Worm (Caenorhabditis elegans) whole organism, late embryonic: Measurements from ENCODE around the gene mdt-21.
A peak's percentile ranks its signal among the peaks of the same experiment; 100 is the strongest.
"Not testable (repeated sequence)": the region's sequence is repeated elsewhere in the genome, so short reads cannot be mapped to it uniquely, and the experiment has no call there.

ENCODE experiments used
- C08G9.2 ChIP-seq: sonication (generic microtip); optimal IDR thresholded peaks from 2 replicates; lab custom pipeline; 2016; ENCODE audit warnings: mild to moderate bottlenecking, missing genetic modification characterization, moderate library complexity, missing compliant biosample characterization
- F13H6.1 ChIP-seq: sonication (generic microtip); optimal IDR thresholded peaks from 2 replicates; lab custom pipeline; 2016; ENCODE audit warnings: missing genetic modification characterization, missing compliant biosample characterization
- K02D7.2 ChIP-seq: sonication (generic microtip); optimal IDR thresholded peaks from 2 replicates; lab custom pipeline; 2017; ENCODE audit warnings: mild to moderate bottlenecking, missing genetic modification characterization, missing compliant biosample characterization
- T23F11.4 ChIP-seq: fragments of 200-800 bp; sonication (Bioruptor generic); optimal IDR thresholded peaks from 2 replicates; lab custom pipeline; 2018; ENCODE audit warnings: mild to moderate bottlenecking, missing genetic modification characterization, missing compliant biosample characterization
- Y22D7AL.16 ChIP-seq: sonication (generic microtip); optimal IDR thresholded peaks from 2 replicates; lab custom pipeline; 2016; ENCODE audit warnings: missing genetic modification characterization, missing compliant biosample characterization
- ceh-14 ChIP-seq: sonication (generic microtip); optimal IDR thresholded peaks from 2 replicates; lab custom pipeline; 2016; ENCODE audit warnings: missing genotype, missing genetic modification characterization, missing compliant biosample characterization
- ceh-31 ChIP-seq: sonication (generic microtip); optimal IDR thresholded peaks from 2 replicates; lab custom pipeline; 2016; ENCODE audit warnings: missing genetic modification characterization, missing compliant biosample characterization
- ceh-48 ChIP-seq: sonication (generic microtip); optimal IDR thresholded peaks from 2 replicates; lab custom pipeline; 2016; ENCODE audit warnings: missing genetic modification characterization, inconsistent platforms, missing compliant biosample characterization
- che-1 ChIP-seq: sonication (generic microtip); optimal IDR thresholded peaks from 2 replicates; lab custom pipeline; 2016; ENCODE audit warnings: mild to moderate bottlenecking, missing genetic modification characterization, missing compliant biosample characterization
- elt-2 ChIP-seq: sonication (generic microtip); optimal IDR thresholded peaks from 2 replicates; lab custom pipeline; 2016; ENCODE audit warnings: missing genetic modification reagents, missing genetic modification characterization, missing compliant biosample characterization
- elt-4 ChIP-seq: sonication (generic microtip); optimal IDR thresholded peaks from 2 replicates; lab custom pipeline; 2016; ENCODE audit warnings: missing genetic modification characterization, missing compliant biosample characterization
- eyg-1 ChIP-seq: sonication (generic microtip); optimal IDR thresholded peaks from 2 replicates; lab custom pipeline; 2016; ENCODE audit warnings: missing genotype, missing genetic modification characterization, missing compliant biosample characterization
- fax-1 ChIP-seq: sonication (generic microtip); optimal IDR thresholded peaks from 2 replicates; lab custom pipeline; 2016; ENCODE audit warnings: missing genotype, missing genetic modification characterization, missing compliant biosample characterization
- fkh-10 ChIP-seq: fragments of 150-350 bp; optimal IDR thresholded peaks from 2 replicates; lab custom pipeline; 2014; ENCODE audit warnings: missing biosample characterization, missing genetic modification reagents, missing genetic modification characterization
- gmeb-2 ChIP-seq: sonication (generic microtip); optimal IDR thresholded peaks from 2 replicates; lab custom pipeline; 2016; ENCODE audit warnings: missing genetic modification characterization, inconsistent platforms, missing compliant biosample characterization
- hlh-30 ChIP-seq: sonication (generic microtip); optimal IDR thresholded peaks from 2 replicates; lab custom pipeline; 2017; ENCODE audit warnings: antibody characterized with exemption, missing genetic modification characterization, missing compliant biosample characterization; ENCODE audit not compliant: insufficient read depth
- lim-6 ChIP-seq: sonication (generic microtip); optimal IDR thresholded peaks from 2 replicates; lab custom pipeline; 2016; ENCODE audit warnings: missing genetic modification characterization, missing compliant biosample characterization
- lin-11 ChIP-seq: fragments of 200-800 bp; sonication (Bioruptor generic); optimal IDR thresholded peaks from 2 replicates; lab custom pipeline; 2018; ENCODE audit warnings: mild to moderate bottlenecking, missing genetic modification characterization, missing compliant biosample characterization
- mec-3 ChIP-seq: sonication (generic microtip); optimal IDR thresholded peaks from 2 replicates; lab custom pipeline; 2016; ENCODE audit warnings: borderline replicate concordance, missing genetic modification characterization, missing compliant biosample characterization
- nfya-1 ChIP-seq: sonication (generic microtip); optimal IDR thresholded peaks from 2 replicates; lab custom pipeline; 2017; ENCODE audit warnings: missing genetic modification characterization, mild to moderate bottlenecking, missing compliant biosample characterization, antibody characterized with exemption, moderate library complexity
- nhr-11 ChIP-seq: fragments of 150-350 bp; optimal IDR thresholded peaks from 2 replicates; lab custom pipeline; 2014; ENCODE audit warnings: missing biosample characterization, missing genetic modification characterization
- odd-2 ChIP-seq: sonication (generic microtip); optimal IDR thresholded peaks from 2 replicates; lab custom pipeline; 2017; ENCODE audit warnings: antibody characterized with exemption, mild to moderate bottlenecking, missing genetic modification characterization, missing compliant biosample characterization
- pha-4 ChIP-seq: fragments of 150-350 bp; optimal IDR thresholded peaks from 2 replicates; lab custom pipeline; 2018; ENCODE audit warnings: missing biosample characterization, missing genetic modification reagents, missing genetic modification characterization
- pqm-1 ChIP-seq: sonication (generic microtip); optimal IDR thresholded peaks from 2 replicates; lab custom pipeline; 2016; ENCODE audit warnings: missing genetic modification characterization, missing compliant biosample characterization
- pros-1 ChIP-seq: fragments of 150-350 bp; optimal IDR thresholded peaks from 2 replicates; lab custom pipeline; 2014; ENCODE audit warnings: missing biosample characterization, missing genetic modification reagents, missing genetic modification characterization
- ref-2 ChIP-seq: sonication (generic microtip); optimal IDR thresholded peaks from 2 replicates; lab custom pipeline; 2016; ENCODE audit warnings: missing genetic modification characterization, missing compliant biosample characterization
- rnt-1 ChIP-seq: sonication (generic microtip); optimal IDR thresholded peaks from 2 replicates; lab custom pipeline; 2016; ENCODE audit warnings: missing genetic modification characterization, missing compliant biosample characterization
- sdc-2 ChIP-seq: sonication (generic microtip); optimal IDR thresholded peaks from 2 replicates; lab custom pipeline; 2016; ENCODE audit warnings: missing genotype, missing genetic modification characterization, missing compliant biosample characterization
- sox-2 ChIP-seq: fragments of 200-800 bp; sonication (Bioruptor generic); IDR thresholded peaks from 2 replicates; pipeline ENCODE4 v1.3.6; 2022; ENCODE audit warnings: missing genetic modification reagents, missing genetic modification characterization, missing compliant biosample characterization
- syd-9 ChIP-seq: sonication (generic microtip); optimal IDR thresholded peaks from 2 replicates; lab custom pipeline; 2016; ENCODE audit warnings: mild to moderate bottlenecking, missing genetic modification characterization, moderate library complexity, missing compliant biosample characterization
- tbx-2 ChIP-seq: sonication (generic microtip); optimal IDR thresholded peaks from 2 replicates; lab custom pipeline; 2016; ENCODE audit warnings: missing genetic modification characterization, missing compliant biosample characterization
- unc-3 ChIP-seq, 2 experiments: fragments of 200-800 bp in 1 of 2; sonication (Bioruptor generic) in 1 of 2; sonication (generic microtip) in 1 of 2; conservative IDR thresholded peaks in 1 of 2; optimal IDR thresholded peaks in 1 of 2; 2 replicates each; pipeline versions ENCODE4 v1.3.6 to Lab custom; 2016 to 2022; ENCODE audit warnings: missing compliant biosample characterization in 2 of 2, missing genetic modification characterization in 2 of 2, missing genetic modification reagents in 1 of 2
- unc-86 ChIP-seq: sonication (generic microtip); optimal IDR thresholded peaks from 2 replicates; lab custom pipeline; 2016; ENCODE audit warnings: missing genetic modification characterization, missing compliant biosample characterization
- zip-5 ChIP-seq: sonication (generic microtip); optimal IDR thresholded peaks from 2 replicates; lab custom pipeline; 2016; ENCODE audit warnings: missing genetic modification characterization, missing compliant biosample characterization

Gene mdt-21

ce11 chrIII:11750817-11751216 lies 26.6 kb upstream of the mdt-21 start:
- TF ChIP-seq ceh-31 (tag; lab: Kevin White, UChicago) (no peak), lim-6 (no peak), che-1 (tag; lab: Kevin White, UChicago) (no peak), pros-1 (tag; lab: Kevin White, UChicago) (no peak), zip-5 (tag; lab: Kevin White, UChicago) (no peak), T23F11.4 (no peak), odd-2 (no peak), fkh-10 (GFP tag; lab: Kevin White, UChicago) (no peak), ref-2 (no peak), eyg-1 (tag; lab: Kevin White, UChicago) (no peak), K02D7.2 (tag; lab: Kevin White, UChicago) (no peak), gmeb-2 (no peak)

DNA sequence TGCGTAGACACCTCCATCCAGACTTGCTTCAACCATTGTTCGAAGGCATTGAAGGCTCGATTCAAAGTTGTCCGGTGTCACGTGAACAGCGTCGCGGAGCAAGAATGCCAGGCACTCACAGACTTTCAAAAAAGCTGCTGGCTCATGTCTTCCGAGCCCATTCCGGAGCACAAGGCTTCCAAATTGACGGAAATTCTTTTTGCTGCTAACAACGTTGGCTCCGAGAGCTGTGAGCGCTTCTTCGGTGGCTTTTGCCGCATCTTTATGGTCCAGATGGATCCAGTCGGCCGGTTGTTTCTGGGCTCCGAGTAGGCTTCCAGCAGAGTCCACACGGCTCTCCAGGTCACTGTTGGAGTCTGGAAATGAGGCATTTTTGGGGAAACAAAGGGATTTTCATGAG lies 19.5 kb upstream of the mdt-21 start:
- TF ChIP-seq K02D7.2 (tag; lab: Kevin White, UChicago): no peak
- TF ChIP-seq T23F11.4: no peak
- TF ChIP-seq tbx-2 (tag; lab: Kevin White, UChicago): no peak
- no peak for TF ChIP-seq sdc-2
- no peak for TF ChIP-seq ceh-14
- TF ChIP-seq rnt-1 (tag; lab: Kevin White, UChicago): no peak
- no peak for TF ChIP-seq nhr-11 (tag; lab: Kevin White, UChicago)
- no peak for TF ChIP-seq pha-4 (tag; lab: Kevin White, UChicago)
- TF ChIP-seq zip-5 (tag; lab: Kevin White, UChicago): no peak
- no peak for TF ChIP-seq elt-2 (tag; lab: Kevin White, UChicago)
- no peak for TF ChIP-seq ceh-48 (tag; lab: Kevin White, UChicago)
- TF ChIP-seq C08G9.2 (tag; lab: Kevin White, UChicago): no peak
- TF ChIP-seq Y22D7AL.16 (tag; lab: Kevin White, UChicago): no peak

ce11 chrIII:11760634-11761033 lies 16.8 kb upstream of the mdt-21 start:
- TF ChIP-seq pqm-1: no peak
- no peak for TF ChIP-seq K02D7.2 (tag; lab: Kevin White, UChicago)
- TF ChIP-seq mec-3: no peak
- TF ChIP-seq F13H6.1 (tag; lab: Kevin White, UChicago): no peak
- TF ChIP-seq fkh-10 (GFP tag; lab: Kevin White, UChicago): no peak
- TF ChIP-seq C08G9.2 (tag; lab: Kevin White, UChicago): no peak
- TF ChIP-seq unc-86 (tag; lab: Kevin White, UChicago): no peak
- no peak for TF ChIP-seq nhr-11 (tag; lab: Kevin White, UChicago)
- TF ChIP-seq lin-11 (tag; lab: Kevin White, UChicago): no peak
- TF ChIP-seq ceh-48 (tag; lab: Kevin White, UChicago): no peak
- no peak for TF ChIP-seq syd-9 (tag; lab: Kevin White, UChicago)
- TF ChIP-seq sox-2 (GFP tag; lab: Robert Waterston, UW): no peak
- TF ChIP-seq elt-4: no peak

ce11 chrIII:11773581-11773980 lies 3.8 kb upstream of the mdt-21 start, which contains the start of gene gbf-1:
Gene gbf-1 (minus strand): TSS chrIII:11773681.
- not testable (repeated sequence) for TF ChIP-seq fax-1 (tag; lab: Kevin White, UChicago); ceh-14; tbx-2 (tag; lab: Kevin White, UChicago)
- TF ChIP-seq, all 69 proteins: peak for 0; not testable (repeated sequence) for 69

DNA sequence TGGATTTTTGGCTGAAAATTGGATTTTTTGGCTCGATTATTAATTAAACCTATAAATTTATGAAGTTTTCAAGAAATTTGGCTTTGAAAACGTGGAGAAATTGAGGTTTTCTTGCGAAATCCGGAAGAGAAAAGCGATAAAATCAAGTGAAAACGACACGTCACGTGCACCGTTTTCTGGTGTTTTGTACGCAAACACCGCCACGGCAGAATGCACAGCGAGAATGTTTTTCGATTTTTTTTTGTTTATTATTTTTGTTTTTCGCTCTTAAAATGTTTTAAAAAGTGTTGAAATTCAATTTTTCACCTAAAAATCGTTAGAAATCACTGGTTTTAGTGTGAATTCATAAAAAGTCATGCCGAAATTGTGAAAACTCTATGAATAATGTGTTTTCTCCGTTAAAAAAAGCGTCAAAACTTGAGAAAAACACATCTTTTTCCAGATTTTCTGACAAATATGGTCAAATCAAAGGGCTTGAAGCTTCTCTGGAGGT lies 2.9 kb upstream of the mdt-21 start, which contains the start of gene immp-1:
immp-1 (plus strand) TSS at position 443 of the 493 bp plus-strand sequence.
- peak; percentile 93 for TF ChIP-seq hlh-30 (tag; lab: Kevin White, UChicago)
- no peak for TF ChIP-seq unc-3 (GFP tag; conservative IDR thresholded peaks at IDR 0.05; lab: Robert Waterston, UW)
- TF ChIP-seq unc-3 (tag; optimal IDR thresholded peaks at IDR 0.05; lab: Kevin White, UChicago): no peak
- TF ChIP-seq nfya-1: peak; percentile 8
